Fruit fly (Drosophila melanogaster) whole organism, embryonic: Measurements from ENCODE around the gene CG43248.

Experiments used
- CG4282 ChIP-seq: fragments of 200-800 bp; sonication (Bioruptor generic); optimal IDR thresholded peaks from 2 replicates; lab custom pipeline; 2016; ENCODE audit warnings: missing biosample characterization, missing genetic modification characterization
- Poxn ChIP-seq: fragments of 200-800 bp; sonication (Bioruptor generic); IDR thresholded peaks from 2 replicates; pipeline ENCODE4 v1.3.6; 2022; ENCODE audit warnings: missing biosample characterization, missing genetic modification characterization
- Sox102F ChIP-seq: fragments of 200-800 bp; sonication (Bioruptor generic); optimal IDR thresholded peaks from 2 replicates; lab custom pipeline; 2018; ENCODE audit warnings: missing biosample characterization, mild to moderate bottlenecking, missing genetic modification characterization, moderate library complexity
- ara ChIP-seq: fragments of 200-800 bp; sonication (Bioruptor generic); IDR thresholded peaks from 2 replicates; pipeline ENCODE4 v1.3.6; 2022; ENCODE audit warnings: missing biosample characterization, missing genetic modification characterization
- dpn ChIP-seq, 2 experiments: fragments of 200-800 bp; sonication (Bioruptor generic); optimal IDR thresholded peaks; 3 replicates each; lab custom pipeline; 2016; ENCODE audit warnings: missing biosample characterization in 2 of 2, missing genetic modification characterization in 2 of 2
- peb ChIP-seq: fragments of 200-800 bp; sonication (Bioruptor generic); IDR thresholded peaks from 2 replicates; pipeline ENCODE4 v1.3.6; 2022; ENCODE audit warnings: missing biosample characterization, missing genetic modification characterization
- stwl ChIP-seq: fragments of 200-800 bp; sonication (Bioruptor generic); optimal IDR thresholded peaks from 3 replicates; lab custom pipeline; 2018; ENCODE audit warnings: missing biosample characterization, mild to moderate bottlenecking, missing genetic modification characterization, moderate library complexity

DNA sequence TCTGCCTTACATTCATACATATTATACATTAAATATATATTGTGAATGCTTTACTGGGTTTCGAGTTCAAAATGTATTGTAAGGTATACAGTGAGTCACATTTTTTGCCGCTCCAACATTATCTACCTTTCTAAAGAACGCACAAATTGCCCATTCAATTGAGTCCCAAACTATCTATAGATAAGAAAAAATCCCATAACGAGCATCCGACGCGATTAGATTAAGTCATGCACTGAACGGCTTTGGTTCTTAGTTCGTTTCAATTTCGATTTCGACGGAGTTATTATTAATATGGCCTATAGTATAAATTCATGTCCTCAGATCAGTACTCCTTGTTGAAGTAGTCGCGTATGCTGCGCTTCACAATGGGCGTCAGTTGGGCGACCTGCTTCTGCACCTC, 13.8 kb downstream of the CG43248 start:
- TF ChIP-seq dpn (GFP tag; optimal IDR thresholded peaks at IDR 0.05; lab: Kevin White, UChicago) (no peak), ara (no peak), stwl (tag; lab: Kevin White, UChicago) (no peak), CG4282 (GFP tag; lab: Kevin White, UChicago) (no peak), Sox102F (no peak), Poxn (GFP tag; lab: Robert Waterston, UW) (no peak), peb (GFP tag; lab: Robert Waterston, UW) (no peak)
